Fruit fly (Drosophila melanogaster) whole organism, embryonic: ENCODE results near the gene EMC5.

ENCODE experiments used
- Antp ChIP-seq: fragments of 200-800 bp; sonication (Bioruptor generic); optimal IDR thresholded peaks from 3 replicates; lab custom pipeline; 2016; ENCODE audit warnings: missing biosample characterization, missing genetic modification characterization
- Atf3 ChIP-seq: fragments of 200-800 bp; sonication (Bioruptor generic); optimal IDR thresholded peaks from 3 replicates; lab custom pipeline; 2016; ENCODE audit warnings: missing biosample characterization, missing genetic modification characterization
- Bteb2 ChIP-seq: fragments of 200-800 bp; sonication (Bioruptor generic); optimal IDR thresholded peaks from 2 replicates; lab custom pipeline; 2016; ENCODE audit warnings: missing biosample characterization, missing genetic modification characterization
- CG10267 ChIP-seq: fragments of 200-800 bp; sonication (Bioruptor generic); optimal IDR thresholded peaks from 2 replicates; lab custom pipeline; 2018; ENCODE audit warnings: missing biosample characterization, mild to moderate bottlenecking, missing genetic modification characterization, moderate library complexity
- CG11093 ChIP-seq: fragments of 200-800 bp; sonication (Bioruptor generic); IDR thresholded peaks from 3 replicates; pipeline ENCODE4 v1.3.6; 2022; ENCODE audit warnings: missing biosample characterization, missing genetic modification characterization
- CG12155 ChIP-seq: fragments of 200-800 bp; sonication (Bioruptor generic); optimal IDR thresholded peaks from 3 replicates; lab custom pipeline; 2016; ENCODE audit warnings: missing biosample characterization, missing genetic modification characterization
- CG12744 ChIP-seq: fragments of 200-800 bp; sonication (Bioruptor generic); optimal IDR thresholded peaks from 2 replicates; lab custom pipeline; 2016; ENCODE audit warnings: missing biosample characterization, missing genetic modification characterization
- CG14014 ChIP-seq: fragments of 200-800 bp; sonication (Bioruptor generic); IDR thresholded peaks from 2 replicates; pipeline ENCODE4 v1.3.6; 2022; ENCODE audit warnings: missing biosample characterization, missing genetic modification characterization
- CG14441 ChIP-seq: fragments of 200-800 bp; sonication (Bioruptor generic); IDR thresholded peaks from 2 replicates; pipeline ENCODE4 v1.3.6; 2022; ENCODE audit warnings: missing biosample characterization, missing genetic modification characterization
- CG1529 ChIP-seq: fragments of 200-800 bp; sonication (Bioruptor generic); optimal IDR thresholded peaks from 3 replicates; lab custom pipeline; 2018; ENCODE audit warnings: missing biosample characterization, missing genetic modification characterization
- CG16813 ChIP-seq: fragments of 200-800 bp; sonication (Bioruptor generic); IDR thresholded peaks from 3 replicates; pipeline ENCODE4 v1.3.6; 2022; ENCODE audit warnings: missing biosample characterization, missing genetic modification characterization; ENCODE audit not compliant: partially characterized antibody
- CG17186 ChIP-seq: fragments of 200-800 bp; sonication (Bioruptor generic); optimal IDR thresholded peaks from 3 replicates; lab custom pipeline; 2017; ENCODE audit warnings: missing biosample characterization, missing genetic modification reagents, missing genetic modification characterization
- CG30020 ChIP-seq: fragments of 200-800 bp; optimal IDR thresholded peaks from 2 replicates; lab custom pipeline; 2019; ENCODE audit warnings: missing biosample characterization, mild to moderate bottlenecking, missing genetic modification characterization, moderate library complexity
- CG31388 ChIP-seq: fragments of 200-800 bp; sonication (Bioruptor generic); optimal IDR thresholded peaks from 2 replicates; lab custom pipeline; 2016; ENCODE audit warnings: missing biosample characterization, missing genetic modification characterization
- CG3407 ChIP-seq: fragments of 200-800 bp; sonication (Bioruptor generic); optimal IDR thresholded peaks from 2 replicates; lab custom pipeline; 2018; ENCODE audit warnings: missing biosample characterization, mild to moderate bottlenecking, missing genetic modification characterization
- CG4328 ChIP-seq: fragments of 200-800 bp; sonication (Bioruptor generic); optimal IDR thresholded peaks from 3 replicates; lab custom pipeline; 2017; ENCODE audit warnings: missing biosample characterization, missing genetic modification reagents, missing genetic modification characterization
- CG6689 ChIP-seq: fragments of 200-800 bp; sonication (Bioruptor generic); IDR thresholded peaks from 2 replicates; pipeline ENCODE4 v1.3.6; 2022; ENCODE audit warnings: missing biosample characterization, missing genetic modification characterization
- CG6791 ChIP-seq: fragments of 200-800 bp; sonication (Bioruptor generic); IDR thresholded peaks from 3 replicates; pipeline ENCODE4 v1.3.6; 2022; ENCODE audit warnings: missing biosample characterization, missing genetic modification characterization; ENCODE audit not compliant: partially characterized antibody
- CG7271 ChIP-seq: fragments of 200-800 bp; sonication (Bioruptor generic); optimal IDR thresholded peaks from 2 replicates; lab custom pipeline; 2018; ENCODE audit warnings: missing biosample characterization, mild to moderate bottlenecking, missing genetic modification characterization, moderate library complexity
- CG9797 ChIP-seq: fragments of 200-800 bp; sonication (Bioruptor generic); optimal IDR thresholded peaks from 3 replicates; lab custom pipeline; 2018; ENCODE audit warnings: missing biosample characterization, mild to moderate bottlenecking, missing genetic modification characterization
- CkIIα-i1 ChIP-seq: fragments of 200-800 bp; sonication (Bioruptor generic); IDR thresholded peaks from 2 replicates; pipeline ENCODE4 v1.3.6; 2022; ENCODE audit warnings: missing biosample characterization, missing genetic modification characterization
- CrebB ChIP-seq: fragments of 200-800 bp; sonication (Bioruptor generic); optimal IDR thresholded peaks from 3 replicates; lab custom pipeline; 2018; ENCODE audit warnings: missing biosample characterization, mild to moderate bottlenecking, missing genetic modification characterization
- D19B ChIP-seq: fragments of 200-800 bp; sonication (Bioruptor generic); optimal IDR thresholded peaks from 2 replicates; lab custom pipeline; 2017; ENCODE audit warnings: missing biosample characterization, mild to moderate bottlenecking, missing genetic modification characterization
- Gsc ChIP-seq: fragments of 200-800 bp; sonication (Bioruptor generic); IDR thresholded peaks from 2 replicates; pipeline ENCODE4 v1.3.6; 2022; ENCODE audit warnings: missing biosample characterization, missing genetic modification characterization
- Gug ChIP-seq: fragments of 200-800 bp; sonication (Bioruptor generic); IDR thresholded peaks from 4 replicates; pipeline ENCODE4 v1.3.6; 2022; ENCODE audit warnings: missing biosample characterization, missing genetic modification characterization
- H15 ChIP-seq: fragments of 200-800 bp; sonication (Bioruptor generic); IDR thresholded peaks from 3 replicates; pipeline ENCODE4 v1.3.6; 2022; ENCODE audit warnings: missing biosample characterization, missing genetic modification characterization
- HLH54F ChIP-seq: fragments of 200-800 bp; sonication (Bioruptor generic); optimal IDR thresholded peaks from 3 replicates; lab custom pipeline; 2016; ENCODE audit warnings: missing biosample characterization, missing genetic modification characterization
- Hr39 ChIP-seq: fragments of >200 bp; optimal IDR thresholded peaks from 2 replicates; lab custom pipeline; 2017
- Lhr ChIP-seq: fragments of 200-800 bp; sonication (Bioruptor generic); optimal IDR thresholded peaks from 3 replicates; lab custom pipeline; 2017; ENCODE audit warnings: mild to moderate bottlenecking, missing biosample characterization, missing genetic modification reagents, missing genetic modification characterization
- Mrtf ChIP-seq: fragments of 200-800 bp; sonication (Bioruptor generic); IDR thresholded peaks from 3 replicates; pipeline ENCODE4 v1.3.6; 2022; ENCODE audit warnings: missing biosample characterization, missing genetic modification characterization
- Oaz ChIP-seq: fragments of 200-800 bp; sonication (Bioruptor generic); IDR thresholded peaks from 2 replicates; pipeline ENCODE4 v1.3.6; 2022; ENCODE audit warnings: missing biosample characterization, missing genetic modification characterization
- Oli ChIP-seq: fragments of 200-800 bp; sonication (Bioruptor generic); optimal IDR thresholded peaks from 2 replicates; lab custom pipeline; 2018; ENCODE audit warnings: missing biosample characterization, mild to moderate bottlenecking, missing genetic modification characterization, moderate library complexity
- bcd ChIP-seq: fragments of 200-800 bp; sonication (Bioruptor generic); optimal IDR thresholded peaks from 2 replicates; lab custom pipeline; 2017; ENCODE audit warnings: missing biosample characterization, mild to moderate bottlenecking, missing genetic modification characterization
- chn ChIP-seq: fragments of 200-800 bp; sonication (Bioruptor generic); optimal IDR thresholded peaks from 2 replicates; lab custom pipeline; 2016; ENCODE audit warnings: missing biosample characterization, missing genetic modification characterization
- ci ChIP-seq: fragments of 200-800 bp; sonication (Bioruptor generic); IDR thresholded peaks from 3 replicates; pipeline ENCODE4 v1.3.6; 2022; ENCODE audit warnings: missing biosample characterization, missing genetic modification characterization
- exex ChIP-seq: fragments of 200-800 bp; sonication (Bioruptor generic); optimal IDR thresholded peaks from 4 replicates; lab custom pipeline; 2018; ENCODE audit warnings: missing biosample characterization, mild to moderate bottlenecking, missing genetic modification characterization, moderate library complexity
- gsb ChIP-seq: fragments of 200-800 bp; sonication (Bioruptor generic); IDR thresholded peaks from 2 replicates; pipeline ENCODE4 v1.3.6; 2022; ENCODE audit warnings: missing biosample characterization, missing genetic modification characterization
- h ChIP-seq: fragments of >200 bp; optimal IDR thresholded peaks from 2 replicates; lab custom pipeline; 2017
- hb ChIP-seq: fragments of 200-800 bp; sonication (Bioruptor generic); IDR thresholded peaks from 3 replicates; pipeline ENCODE4 v1.3.6; 2022; ENCODE audit warnings: missing biosample characterization, missing genetic modification characterization; ENCODE audit not compliant: partially characterized antibody
- hbn ChIP-seq: fragments of 200-800 bp; sonication (Bioruptor generic); IDR thresholded peaks from 2 replicates; pipeline ENCODE4 v1.3.6; 2022; ENCODE audit warnings: missing biosample characterization, missing genetic modification characterization; ENCODE audit not compliant: partially characterized antibody
- hkb ChIP-seq, 2 experiments: fragments of 200-800 bp in 1 of 2; fragments of >200 bp in 1 of 2; sonication (Bioruptor generic) in 1 of 2; IDR thresholded peaks in 1 of 2; optimal IDR thresholded peaks in 1 of 2; 2 replicates each; pipeline versions ENCODE4 v1.3.6 to Lab custom; 2017 to 2022; ENCODE audit warnings: missing biosample characterization in 1 of 2, missing genetic modification characterization in 1 of 2
- lab ChIP-seq: fragments of 200-800 bp; sonication (Bioruptor generic); optimal IDR thresholded peaks from 3 replicates; lab custom pipeline; 2017; ENCODE audit warnings: missing biosample characterization, missing genetic modification characterization, mild to moderate bottlenecking, moderate library complexity, missing genetic modification reagents
- lbe ChIP-seq: fragments of 200-800 bp; sonication (Bioruptor generic); optimal IDR thresholded peaks from 2 replicates; lab custom pipeline; 2016; ENCODE audit warnings: missing biosample characterization, mild to moderate bottlenecking, missing genetic modification characterization
- lilli ChIP-seq: fragments of 200-800 bp; sonication (Bioruptor generic); optimal IDR thresholded peaks from 3 replicates; lab custom pipeline; 2016; ENCODE audit warnings: missing biosample characterization, missing genetic modification characterization
- lmd ChIP-seq: fragments of 200-800 bp; sonication (Bioruptor generic); IDR thresholded peaks from 2 replicates; pipeline ENCODE4 v1.3.6; 2022; ENCODE audit warnings: missing biosample characterization, missing genetic modification characterization
- nmo ChIP-seq: fragments of 200-800 bp; sonication (Bioruptor generic); optimal IDR thresholded peaks from 2 replicates; lab custom pipeline; 2018; ENCODE audit warnings: missing biosample characterization, mild to moderate bottlenecking, missing genetic modification characterization, moderate library complexity
- pb ChIP-seq: fragments of 200-800 bp; sonication (Bioruptor generic); optimal IDR thresholded peaks from 3 replicates; lab custom pipeline; 2016; ENCODE audit warnings: missing biosample characterization, missing genetic modification characterization
- slbo ChIP-seq: fragments of 200-800 bp; sonication (Bioruptor generic); IDR thresholded peaks from 2 replicates; pipeline ENCODE4 v1.3.6; 2022; ENCODE audit warnings: missing biosample characterization, missing genetic modification characterization
- sna ChIP-seq: fragments of 200-800 bp; sonication (Bioruptor generic); IDR thresholded peaks from 2 replicates; pipeline ENCODE4 v1.3.6; 2022; ENCODE audit warnings: missing biosample characterization, missing genetic modification characterization; ENCODE audit not compliant: partially characterized antibody
- tap ChIP-seq: fragments of 200-800 bp; optimal IDR thresholded peaks from 3 replicates; lab custom pipeline; 2019; ENCODE audit warnings: missing biosample characterization, mild to moderate bottlenecking, missing genetic modification characterization, moderate library complexity
- wdn ChIP-seq: fragments of 200-800 bp; sonication (Bioruptor generic); IDR thresholded peaks from 2 replicates; pipeline ENCODE4 v1.3.6; 2022; ENCODE audit warnings: missing biosample characterization, missing genetic modification characterization

EMC5 gene

dm6 chr2L:19034213-19034929, 46.9 kb downstream of the EMC5 start, which contains the start of the genes mib2 and CG31800 (continued):
- no peak for TF ChIP-seq lmd (GFP tag; lab: Robert Waterston, UW)
- peak; percentile 55 for TF ChIP-seq hbn (GFP tag; lab: Robert Waterston, UW)
- no peak for TF ChIP-seq CG12155
- peak; percentile 20; the same call in 1 of the 2 replicates for TF ChIP-seq slbo (GFP tag; lab: Robert Waterston, UW)
- no peak for TF ChIP-seq lbe
- TF ChIP-seq exex (tag; lab: Kevin White, UChicago) = no peak
- no peak for TF ChIP-seq Lhr (GFP tag; lab: Kevin White, UChicago)
- TF ChIP-seq h (lab: Kevin White, UChicago) = no peak
- TF ChIP-seq lilli = peak; percentile 10
- TF ChIP-seq CG10267 = peak; percentile 16
- no peak for TF ChIP-seq HLH54F
- TF ChIP-seq Oli (tag; lab: Kevin White, UChicago) = no peak
- TF ChIP-seq tap (tag; lab: Kevin White, UChicago) = no peak
- no peak for TF ChIP-seq CG14014 (GFP tag; lab: Robert Waterston, UW)
- TF ChIP-seq sna (GFP tag; lab: Robert Waterston, UW) = peak; percentile 83
- TF ChIP-seq CG3407 = no peak
- no peak for TF ChIP-seq wdn (GFP tag; lab: Robert Waterston, UW)
- no peak for TF ChIP-seq Gsc
- TF ChIP-seq CG4328 (GFP tag; lab: Kevin White, UChicago) = no peak
- TF ChIP-seq lab = no peak
- peak; percentile 20 for TF ChIP-seq nmo (GFP tag; lab: Kevin White, UChicago)
- no peak for TF ChIP-seq Bteb2 (GFP tag; lab: Kevin White, UChicago)
- no peak for TF ChIP-seq CG14441 (GFP tag; lab: Robert Waterston, UW)
- peak; percentile 76 for TF ChIP-seq CG16813
- TF ChIP-seq CG6791 (GFP tag; lab: Robert Waterston, UW) = peak; percentile 85
- TF ChIP-seq Oaz = no peak
- TF ChIP-seq chn (GFP tag; lab: Kevin White, UChicago) = peak; percentile 1
- TF ChIP-seq Antp (GFP tag; lab: Kevin White, UChicago) = no peak
- no peak for TF ChIP-seq Gug (GFP tag; lab: Robert Waterston, UW)
- TF ChIP-seq Atf3 (GFP tag; lab: Kevin White, UChicago) = no peak
- no peak for TF ChIP-seq Mrtf
- TF ChIP-seq CG17186 = no peak
- no peak for TF ChIP-seq CG31388 (GFP tag; lab: Kevin White, UChicago)
- TF ChIP-seq CG7271 (tag; lab: Kevin White, UChicago) = no peak
- no peak for TF ChIP-seq D19B (GFP tag; lab: Kevin White, UChicago)
- TF ChIP-seq CG9797 (GFP tag; lab: Kevin White, UChicago) = no peak
- no peak for TF ChIP-seq Hr39
- no peak for TF ChIP-seq pb (GFP tag; lab: Kevin White, UChicago)
- TF ChIP-seq hkb (optimal IDR thresholded peaks at IDR 0.05; lab: Kevin White, UChicago) = no peak
- TF ChIP-seq hkb (GFP tag; IDR thresholded peaks at IDR 0.05; lab: Robert Waterston, UW) = no peak
- TF ChIP-seq CG12744 = no peak
- TF ChIP-seq CG6689 (GFP tag; lab: Robert Waterston, UW) = no peak
- no peak for TF ChIP-seq CkIIα-i1 (GFP tag; lab: Robert Waterston, UW)
- no peak for TF ChIP-seq gsb (GFP tag; lab: Robert Waterston, UW)
- no peak for TF ChIP-seq CrebB (tag; lab: Kevin White, UChicago)
- no peak for TF ChIP-seq CG1529 (GFP tag; lab: Kevin White, UChicago)
- TF ChIP-seq hb (GFP tag; lab: Robert Waterston, UW) = peak; percentile 77; the same call in 2 of the 3 replicates
- TF ChIP-seq bcd = no peak
- no peak for TF ChIP-seq ci
- no peak for TF ChIP-seq H15 (GFP tag; lab: Robert Waterston, UW)
- TF ChIP-seq CG11093 = no peak
- TF ChIP-seq CG30020 (tag; lab: Kevin White, UChicago) = peak; percentile 39
